Fruit fly (Drosophila melanogaster) whole organism, prepupa: Measurements from ENCODE around the gene Ada2a.

Experiments
- Blimp-1 ChIP-seq: fragments of 200-800 bp; sonication (Bioruptor generic); optimal IDR thresholded peaks from 3 replicates; lab custom pipeline; 2017; ENCODE audit warnings: missing biosample characterization, missing genetic modification characterization, mild to moderate bottlenecking, moderate library complexity, missing genetic modification reagents
- CG10631 ChIP-seq: fragments of 200-800 bp; sonication (Bioruptor generic); optimal IDR thresholded peaks from 2 replicates; lab custom pipeline; 2016; ENCODE audit warnings: missing biosample characterization, missing genetic modification characterization
- CG10669 ChIP-seq: fragments of 200-800 bp; sonication (Bioruptor generic); optimal IDR thresholded peaks from 3 replicates; lab custom pipeline; 2018; ENCODE audit warnings: missing biosample characterization, mild to moderate bottlenecking, missing genetic modification characterization, moderate library complexity
- CG11294 ChIP-seq: fragments of 200-800 bp; sonication (Bioruptor generic); IDR thresholded peaks from 2 replicates; pipeline ENCODE4 v1.3.6; 2022; ENCODE audit warnings: missing biosample characterization, missing genetic modification characterization
- CG11762 ChIP-seq: fragments of 200-800 bp; sonication (Bioruptor generic); optimal IDR thresholded peaks from 3 replicates; lab custom pipeline; 2016; ENCODE audit warnings: missing biosample characterization, missing genetic modification characterization; ENCODE audit not compliant: insufficient read depth
- CG11902 ChIP-seq: fragments of 200-800 bp; sonication (Bioruptor generic); optimal IDR thresholded peaks from 3 replicates; lab custom pipeline; 2016; ENCODE audit warnings: missing biosample characterization, missing genetic modification characterization
- CG15336 ChIP-seq: fragments of 200-800 bp; sonication (Bioruptor generic); IDR thresholded peaks from 2 replicates; pipeline ENCODE4 v1.3.6; 2022; ENCODE audit warnings: missing biosample characterization, missing genetic modification characterization
- CG1621 ChIP-seq: fragments of 200-800 bp; sonication (Bioruptor generic); optimal IDR thresholded peaks from 3 replicates; lab custom pipeline; 2018; ENCODE audit warnings: missing biosample characterization, mild to moderate bottlenecking, missing genetic modification characterization
- CG16779 ChIP-seq: fragments of 200-800 bp; sonication (Bioruptor generic); optimal IDR thresholded peaks from 3 replicates; lab custom pipeline; 2017; ENCODE audit warnings: missing biosample characterization, mild to moderate bottlenecking, missing genetic modification characterization
- CG3032 ChIP-seq: fragments of 200-800 bp; optimal IDR thresholded peaks from 2 replicates; lab custom pipeline; 2019; ENCODE audit warnings: missing biosample characterization, mild to moderate bottlenecking, missing genetic modification characterization, moderate library complexity
- CG31627 ChIP-seq: fragments of 200-800 bp; sonication (Bioruptor generic); optimal IDR thresholded peaks from 3 replicates; lab custom pipeline; 2016; ENCODE audit warnings: missing biosample characterization, missing genetic modification characterization
- CG34406 ChIP-seq: fragments of 200-800 bp; sonication (Bioruptor generic); optimal IDR thresholded peaks from 3 replicates; lab custom pipeline; 2016; ENCODE audit warnings: missing biosample characterization, missing genetic modification characterization
- CG3919 ChIP-seq: fragments of 200-800 bp; sonication (Bioruptor generic); optimal IDR thresholded peaks from 3 replicates; lab custom pipeline; 2016; ENCODE audit warnings: missing biosample characterization, missing genetic modification characterization
- CG6163 ChIP-seq: fragments of 200-800 bp; sonication (Bioruptor generic); IDR thresholded peaks from 3 replicates; pipeline ENCODE4 v1.3.6; 2022; ENCODE audit warnings: missing biosample characterization, missing genetic modification characterization
- CG6276 ChIP-seq: fragments of 200-800 bp; sonication (Bioruptor generic); optimal IDR thresholded peaks from 2 replicates; lab custom pipeline; 2017; ENCODE audit warnings: missing biosample characterization, mild to moderate bottlenecking, missing genetic modification characterization
- CG7368 ChIP-seq: fragments of 200-800 bp; sonication (Bioruptor generic); optimal IDR thresholded peaks from 3 replicates; lab custom pipeline; 2016; ENCODE audit warnings: missing biosample characterization, missing genetic modification characterization
- CG8632 ChIP-seq: fragments of 200-800 bp; sonication (Bioruptor generic); optimal IDR thresholded peaks from 3 replicates; lab custom pipeline; 2016; ENCODE audit warnings: missing biosample characterization, missing genetic modification characterization
- Eip75B ChIP-seq: fragments of 200-800 bp; sonication (Bioruptor generic); optimal IDR thresholded peaks from 3 replicates; lab custom pipeline; 2016; ENCODE audit warnings: missing biosample characterization, missing genetic modification characterization
- Eip78C ChIP-seq: fragments of 200-800 bp; sonication (Bioruptor generic); peaks from one replicate; lab custom pipeline; 2016; ENCODE audit warnings: missing biosample characterization, missing genetic modification characterization
- Ets21C ChIP-seq: fragments of 200-800 bp; sonication (Bioruptor generic); optimal IDR thresholded peaks from 3 replicates; lab custom pipeline; 2016; ENCODE audit warnings: missing biosample characterization, missing genetic modification characterization
- Ets96B ChIP-seq: fragments of 200-800 bp; optimal IDR thresholded peaks from 2 replicates; lab custom pipeline; 2019; ENCODE audit warnings: missing biosample characterization, mild to moderate bottlenecking, missing genetic modification characterization, moderate library complexity
- Gug ChIP-seq: fragments of 200-800 bp; sonication (Bioruptor generic); IDR thresholded peaks from 2 replicates; pipeline ENCODE4 v1.3.6; 2022; ENCODE audit warnings: missing biosample characterization, missing genetic modification characterization
- Hr38 ChIP-seq: sonication (Bioruptor generic); optimal IDR thresholded peaks from 2 replicates; lab custom pipeline; 2016; ENCODE audit warnings: missing biosample characterization, missing genetic modification characterization
- Hr39 ChIP-seq: fragments of 200-800 bp; sonication (Bioruptor generic); optimal IDR thresholded peaks from 2 replicates; lab custom pipeline; 2016; ENCODE audit warnings: missing biosample characterization, missing genetic modification characterization
- Hr4 ChIP-seq: fragments of 200-800 bp; sonication (Bioruptor generic); optimal IDR thresholded peaks from 3 replicates; lab custom pipeline; 2016; ENCODE audit warnings: missing biosample characterization, missing genetic modification characterization
- Met ChIP-seq: fragments of 200-800 bp; sonication (Bioruptor generic); optimal IDR thresholded peaks from 3 replicates; lab custom pipeline; 2016; ENCODE audit warnings: missing biosample characterization, missing genetic modification characterization
- OdsH ChIP-seq: fragments of 200-800 bp; sonication (Bioruptor generic); optimal IDR thresholded peaks from 3 replicates; lab custom pipeline; 2016; ENCODE audit warnings: missing biosample characterization, missing genetic modification characterization
- Smox ChIP-seq: fragments of 200-800 bp; sonication (Bioruptor generic); optimal IDR thresholded peaks from 3 replicates; lab custom pipeline; 2016; ENCODE audit warnings: missing biosample characterization, missing genetic modification characterization
- Sox102F ChIP-seq: fragments of 200-800 bp; sonication (Bioruptor generic); optimal IDR thresholded peaks from 2 replicates; lab custom pipeline; 2016; ENCODE audit warnings: missing biosample characterization, mild to moderate bottlenecking, missing genetic modification characterization
- Sox14 ChIP-seq: fragments of 200-800 bp; sonication (Bioruptor generic); optimal IDR thresholded peaks from 3 replicates; lab custom pipeline; 2016; ENCODE audit warnings: missing biosample characterization, missing genetic modification characterization
- Sox15 ChIP-seq: fragments of 200-800 bp; sonication (Bioruptor generic); optimal IDR thresholded peaks from 3 replicates; lab custom pipeline; 2016; ENCODE audit warnings: missing biosample characterization, missing genetic modification characterization
- achi ChIP-seq: fragments of 200-800 bp; sonication (Bioruptor generic); optimal IDR thresholded peaks from 3 replicates; lab custom pipeline; 2016; ENCODE audit warnings: missing biosample characterization, missing genetic modification characterization
- acj6 ChIP-seq: fragments of 200-800 bp; sonication (Bioruptor generic); optimal IDR thresholded peaks from 3 replicates; lab custom pipeline; 2016; ENCODE audit warnings: missing biosample characterization, missing genetic modification characterization
- dac ChIP-seq: fragments of 200-800 bp; sonication (Bioruptor generic); optimal IDR thresholded peaks from 2 replicates; lab custom pipeline; 2017; ENCODE audit warnings: missing biosample characterization, mild to moderate bottlenecking, missing genetic modification characterization
- eg ChIP-seq: fragments of 200-800 bp; sonication (Bioruptor generic); IDR thresholded peaks from 3 replicates; pipeline ENCODE4 v1.3.6; 2022; ENCODE audit warnings: missing biosample characterization, missing genetic modification characterization
- esn ChIP-seq: fragments of 200-800 bp; sonication (Bioruptor generic); optimal IDR thresholded peaks from 2 replicates; lab custom pipeline; 2016; ENCODE audit warnings: missing biosample characterization, mild to moderate bottlenecking, missing genetic modification characterization, moderate library complexity
- fd59A ChIP-seq: fragments of 200-800 bp; sonication (Bioruptor generic); optimal IDR thresholded peaks from 2 replicates; lab custom pipeline; 2017; ENCODE audit warnings: missing biosample characterization, mild to moderate bottlenecking, missing genetic modification characterization, missing genetic modification reagents
- fd85E ChIP-seq: fragments of 200-800 bp; sonication (Bioruptor generic); optimal IDR thresholded peaks from 3 replicates; lab custom pipeline; 2016; ENCODE audit warnings: missing biosample characterization, missing genetic modification characterization
- lz ChIP-seq: fragments of 200-800 bp; sonication (Bioruptor generic); optimal IDR thresholded peaks from 3 replicates; lab custom pipeline; 2016; ENCODE audit warnings: missing biosample characterization, missing genetic modification characterization
- pdm3 ChIP-seq: fragments of 200-800 bp; sonication (Bioruptor generic); optimal IDR thresholded peaks from 3 replicates; lab custom pipeline; 2016; ENCODE audit warnings: missing biosample characterization, missing genetic modification characterization
- salr ChIP-seq, 2 experiments: fragments of 200-800 bp; sonication (Bioruptor generic); optimal IDR thresholded peaks; 3 replicates each; lab custom pipeline; 2016 to 2018; ENCODE audit warnings: missing biosample characterization in 2 of 2, missing genetic modification characterization in 2 of 2, mild to moderate bottlenecking in 1 of 2
- spab ChIP-seq: fragments of 200-800 bp; sonication (Bioruptor generic); optimal IDR thresholded peaks from 2 replicates; lab custom pipeline; 2017; ENCODE audit warnings: missing biosample characterization, mild to moderate bottlenecking, missing genetic modification characterization, missing genetic modification reagents
- svp ChIP-seq: fragments of 200-800 bp; sonication (Bioruptor generic); peaks from one replicate; lab custom pipeline; 2016; ENCODE audit warnings: missing biosample characterization, missing genetic modification characterization
- topi ChIP-seq: fragments of 200-800 bp; sonication (Bioruptor generic); optimal IDR thresholded peaks from 3 replicates; lab custom pipeline; 2016; ENCODE audit warnings: missing biosample characterization, missing genetic modification characterization
- vri ChIP-seq: fragments of 200-800 bp; sonication (Bioruptor generic); optimal IDR thresholded peaks from 3 replicates; lab custom pipeline; 2016; ENCODE audit warnings: missing biosample characterization, mild to moderate bottlenecking, missing genetic modification characterization

The Ada2a gene

DNA sequence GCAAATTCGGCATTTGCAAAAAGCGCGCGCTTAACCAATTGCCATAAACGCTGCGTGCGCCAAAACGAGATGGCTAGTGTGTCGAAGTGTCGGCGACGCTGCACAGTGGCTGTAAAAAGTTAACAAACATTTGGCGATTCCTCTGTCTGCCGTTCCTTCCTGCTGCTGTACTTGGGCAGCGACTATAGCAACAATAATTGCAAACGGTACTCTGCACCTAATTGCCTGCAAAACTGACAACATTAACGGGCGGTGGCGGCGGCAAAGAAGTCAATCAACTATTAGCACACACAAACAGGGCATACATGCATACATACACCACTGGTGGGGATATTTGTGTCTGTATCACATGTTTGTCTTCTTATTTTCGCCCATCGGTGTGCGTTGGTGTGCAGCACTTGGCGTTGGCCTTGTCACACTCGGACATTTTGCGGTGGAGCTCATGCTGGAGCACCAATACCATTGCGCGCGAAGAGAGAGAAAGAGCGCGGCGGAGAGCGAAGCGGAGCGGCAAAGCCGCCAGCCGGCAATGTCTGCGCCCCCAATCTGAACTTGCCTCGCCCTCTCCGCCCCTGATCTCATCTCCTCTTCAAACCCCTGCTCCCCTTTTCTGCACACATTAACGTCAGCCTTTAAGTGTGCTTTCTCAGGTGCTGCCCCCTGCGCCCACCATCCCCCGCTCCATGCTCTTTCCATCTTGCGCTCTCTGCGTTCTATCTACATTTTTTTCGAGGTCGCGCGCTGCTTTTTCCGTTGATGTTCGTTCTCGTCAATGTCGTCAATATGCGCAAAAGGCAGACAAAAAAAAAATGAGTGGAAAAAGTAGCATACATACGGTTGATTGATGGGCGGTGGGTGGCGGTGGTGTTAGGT lies 10.9 kb downstream of the Ada2a start (continued):
- TF ChIP-seq svp (GFP tag; lab: Kevin White, UChicago): peak; percentile 100
- peak; percentile 32 for TF ChIP-seq Sox14 (GFP tag; lab: Kevin White, UChicago)
- TF ChIP-seq CG6276 (GFP tag; lab: Kevin White, UChicago): no peak
- TF ChIP-seq Eip75B: peak; percentile 57
- peak; percentile 65; the same call in 2 of the 3 replicates for TF ChIP-seq CG6163
- no peak for TF ChIP-seq Hr39 (GFP tag; lab: Kevin White, UChicago)
- TF ChIP-seq CG11902 (GFP tag; lab: Kevin White, UChicago): no peak
- peak; percentile 47; the same call in 1 of the 3 replicates for TF ChIP-seq eg (GFP tag; lab: Robert Waterston, UW)
- no peak for TF ChIP-seq acj6 (GFP tag; lab: Kevin White, UChicago)

DNA sequence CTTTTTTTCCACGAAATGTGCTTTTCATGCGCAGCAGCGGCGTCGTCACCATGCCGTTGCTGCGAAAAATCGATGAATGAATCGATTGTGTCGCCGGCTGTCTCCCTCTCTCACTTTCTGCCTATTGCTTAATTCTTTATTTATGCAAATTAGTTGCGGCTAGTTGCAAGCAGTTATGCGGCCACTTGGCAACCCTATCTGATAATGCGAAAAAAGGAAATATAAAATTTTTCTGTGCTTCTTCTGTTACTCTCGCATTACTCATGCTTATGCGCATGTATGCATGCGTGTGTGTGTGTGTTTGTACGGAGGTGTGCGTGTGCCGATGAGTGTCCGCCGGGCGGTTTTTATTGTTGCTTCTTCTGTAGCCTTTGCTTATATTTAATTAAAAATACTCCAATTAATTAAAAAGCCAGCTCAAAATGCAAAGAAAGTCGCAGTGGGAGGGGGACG lies 11.5 kb downstream of the Ada2a start:
- no peak for TF ChIP-seq CG11294
- TF ChIP-seq topi (GFP tag; lab: Kevin White, UChicago): peak; percentile 43
- TF ChIP-seq salr (GFP tag; optimal IDR thresholded peaks at IDR 0.05; lab: Kevin White, UChicago): no peak
- peak; percentile 39 for TF ChIP-seq Hr39 (GFP tag; lab: Kevin White, UChicago)
- TF ChIP-seq Sox14 (GFP tag; lab: Kevin White, UChicago): no peak
- peak; percentile 32 for TF ChIP-seq CG8632
- TF ChIP-seq CG1621 (tag; lab: Kevin White, UChicago): no peak
- peak; percentile 15 for TF ChIP-seq CG6276 (GFP tag; lab: Kevin White, UChicago)
- TF ChIP-seq acj6 (GFP tag; lab: Kevin White, UChicago): peak; percentile 3
- TF ChIP-seq CG34406: peak; percentile 10
- TF ChIP-seq Met (GFP tag; lab: Kevin White, UChicago): peak; percentile 53
- TF ChIP-seq fd85E: no peak
- TF ChIP-seq vri: peak; percentile 16
- TF ChIP-seq CG11902 (GFP tag; lab: Kevin White, UChicago): peak; percentile 4
- no peak for TF ChIP-seq Smox (GFP tag; lab: Kevin White, UChicago)
- TF ChIP-seq CG7368 (GFP tag; lab: Kevin White, UChicago): peak; percentile 31
- no peak for TF ChIP-seq spab
- no peak for TF ChIP-seq svp (GFP tag; lab: Kevin White, UChicago)
- TF ChIP-seq CG16779 (tag; lab: Kevin White, UChicago): no peak
- peak; percentile 14 for TF ChIP-seq Eip75B
- peak; percentile 41 for TF ChIP-seq CG3919 (GFP tag; lab: Kevin White, UChicago)
- TF ChIP-seq Gug (GFP tag; lab: Robert Waterston, UW): 0 out of 2 replicates have a peak, but pooled peaks have one; percentile 35
- peak; percentile 30 for TF ChIP-seq Sox15 (GFP tag; lab: Kevin White, UChicago)
- TF ChIP-seq achi (GFP tag; lab: Kevin White, UChicago): peak; percentile 56
- TF ChIP-seq dac: peak; percentile 11
- no peak for TF ChIP-seq Ets21C
- TF ChIP-seq CG15336: peak; percentile 28; the same call in 1 of the 2 replicates
- peak; percentile 40 for TF ChIP-seq pdm3 (GFP tag; lab: Kevin White, UChicago)
- TF ChIP-seq fd59A (GFP tag; lab: Kevin White, UChicago): no peak
- TF ChIP-seq CG10669 (GFP tag; lab: Kevin White, UChicago): peak; percentile 31
- peak; percentile 47; the same call in 1 of the 3 replicates for TF ChIP-seq eg (GFP tag; lab: Robert Waterston, UW)
- peak; percentile 47 for TF ChIP-seq CG31627 (GFP tag; lab: Kevin White, UChicago)
- peak; percentile 68 for TF ChIP-seq CG6163
- no peak for TF ChIP-seq Hr38
- peak; percentile 49 for TF ChIP-seq lz (GFP tag; lab: Kevin White, UChicago)
- TF ChIP-seq Hr4: peak; percentile 30
- TF ChIP-seq Sox102F: peak; percentile 29
- peak; percentile 41 for TF ChIP-seq OdsH (GFP tag; lab: Kevin White, UChicago)
- peak; percentile 54 for TF ChIP-seq Eip78C (GFP tag; lab: Kevin White, UChicago)
- TF ChIP-seq Blimp-1: no peak
- TF ChIP-seq CG11762 (GFP tag; lab: Kevin White, UChicago): no peak
- TF ChIP-seq CG3032 (tag; lab: Kevin White, UChicago): peak; percentile 5
- peak; percentile 44 for TF ChIP-seq esn
- peak; percentile 18 for TF ChIP-seq CG10631 (GFP tag; lab: Kevin White, UChicago)
- TF ChIP-seq Ets96B (tag; lab: Kevin White, UChicago): peak; percentile 10
